Worm (Caenorhabditis elegans) whole organism, late embryonic: ENCODE data around the gene T05H4.4.

Source experiments
- F13H6.1 ChIP-seq: sonication (generic microtip); optimal IDR thresholded peaks from 2 replicates; lab custom pipeline; 2016; ENCODE audit warnings: missing genetic modification characterization, missing compliant biosample characterization
- elt-2 ChIP-seq: sonication (generic microtip); optimal IDR thresholded peaks from 2 replicates; lab custom pipeline; 2016; ENCODE audit warnings: missing genetic modification reagents, missing genetic modification characterization, missing compliant biosample characterization

- TF ChIP-seq elt-2 (tag; lab: Kevin White, UChicago) (no peak), F13H6.1 (no peak)
Measured at ce11 chrV:6408733-6409227, 29.9 kb upstream of the T05H4.4 start, which contains the start of gene bcf-1.
